Fruit fly (Drosophila melanogaster): ENCODE data around the gene CG12147.

DNA sequence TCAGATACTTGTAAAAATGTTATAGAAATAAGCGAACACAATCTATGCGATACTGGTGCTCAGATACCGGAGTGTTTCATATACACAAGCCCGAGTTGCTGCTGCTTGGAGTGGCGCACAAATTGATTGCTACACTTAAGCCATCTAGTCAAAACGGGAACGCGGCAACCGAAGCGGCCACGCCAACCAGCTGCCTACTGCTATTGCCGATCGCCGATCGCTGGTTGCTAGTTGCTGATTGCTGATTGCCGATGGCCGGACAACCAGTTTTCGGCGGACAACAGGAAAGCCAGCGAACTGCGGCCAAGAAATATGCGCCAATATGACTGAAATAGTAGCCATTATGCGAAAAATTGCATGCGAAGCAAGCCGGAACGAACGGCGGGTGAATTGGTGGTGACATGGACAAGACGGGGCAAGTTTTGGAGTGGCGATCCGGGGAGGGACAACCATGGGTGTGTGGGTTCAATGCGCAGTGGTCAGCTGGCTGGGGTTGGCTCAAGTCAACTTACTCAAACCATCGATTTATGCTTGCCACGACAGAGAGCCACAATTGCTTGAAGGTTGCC lies 36.9 kb downstream of the CG12147 start:
- TF ChIP-seq CG8478 (optimal IDR thresholded peaks at IDR 0.05) (no peak), CTCF (optimal IDR thresholded peaks at IDR 0.05) (no peak)
